Worm (Caenorhabditis elegans): Measurements from ENCODE around the gene bmy-1.
A peak's percentile ranks its signal among the peaks of the same experiment; 100 is the strongest.

bmy-1 gene

ce11 chrII:5331677-5332303 lies 26.7 kb upstream of the bmy-1 start:
- TF ChIP-seq lsl-1 (GFP tag; optimal IDR thresholded peaks at IDR 0.05) (no peak), snpc-1.1 (tag; optimal IDR thresholded peaks at IDR 0.05; ENCODE audit: insufficient read depth) (no peak), repo-1 (tag; optimal IDR thresholded peaks at IDR 0.05) (peak; percentile 18), mel-28 (tag; optimal IDR thresholded peaks at IDR 0.05; ENCODE audit: borderline replicate concordance) (no peak), mcd-1 (GFP tag; IDR thresholded peaks at IDR 0.05) (no peak), B0019.2 (GFP tag; conservative IDR thresholded peaks at IDR 0.05) (no peak), zim-3 (tag; optimal IDR thresholded peaks at IDR 0.05) (peak; percentile 3), hmg-20 (GFP tag; IDR thresholded peaks at IDR 0.05) (no peak), unc-62 (GFP tag; optimal IDR thresholded peaks at IDR 0.05) (no peak), sptf-2 (GFP tag; optimal IDR thresholded peaks at IDR 0.05) (no peak), B0336.3 (GFP tag; IDR thresholded peaks at IDR 0.05) (no peak), ama-1 (optimal IDR thresholded peaks at IDR 0.05) (no peak), ama-1 (GFP tag; optimal IDR thresholded peaks at IDR 0.05) (no peak), rcor-1 (GFP tag; IDR thresholded peaks at IDR 0.05) (no peak), Y79H2A.3 (GFP tag; conservative IDR thresholded peaks at IDR 0.05) (no peak), madf-10 (tag; optimal IDR thresholded peaks at IDR 0.05) (no peak), ceh-27 (GFP tag; optimal IDR thresholded peaks at IDR 0.05) (no peak), madf-8 (GFP tag; conservative IDR thresholded peaks at IDR 0.05) (no peak)

ce11 chrII:5332345-5333124 lies 26.0 kb upstream of the bmy-1 start:
- TF ChIP-seq nfyb-1 (GFP tag; IDR thresholded peaks at IDR 0.05) (0 out of 2 replicates have a peak, but pooled peaks have one; percentile 12), let-607 (tag; optimal IDR thresholded peaks at IDR 0.05) (no peak), cebp-1 (GFP tag; IDR thresholded peaks at IDR 0.05) (no peak), cebp-1 (tag; optimal IDR thresholded peaks at IDR 0.05) (peak; percentile 28), nhr-90 (tag; optimal IDR thresholded peaks at IDR 0.05) (no peak)

ce11 chrII:5333729-5334255 lies 24.7 kb upstream of the bmy-1 start:
- TF ChIP-seq nhr-27 (tag; optimal IDR thresholded peaks at IDR 0.05) = no peak
- TF ChIP-seq snpc-3.4 (tag; optimal IDR thresholded peaks at IDR 0.05) = peak; percentile 38

ce11 chrII:5334628-5335027 lies 23.9 kb upstream of the bmy-1 start:
- TF ChIP-seq hlh-26 (GFP tag; conservative IDR thresholded peaks at IDR 0.05) = no peak
- no peak for TF ChIP-seq snpc-4 (GFP tag; optimal IDR thresholded peaks at IDR 0.05)
- TF ChIP-seq snpc-4 (tag; optimal IDR thresholded peaks at IDR 0.05) = no peak
- TF ChIP-seq nfya-1 (tag; optimal IDR thresholded peaks at IDR 0.05; ENCODE audit: borderline replicate concordance, insufficient read depth) = no peak
- no peak for TF ChIP-seq hrde-1 (tag; optimal IDR thresholded peaks at IDR 0.05; ENCODE audit: borderline replicate concordance)
- no peak for TF ChIP-seq nhr-27 (tag; optimal IDR thresholded peaks at IDR 0.05)
- TF ChIP-seq ceh-100 (GFP tag; IDR thresholded peaks at IDR 0.05) = no peak
- no peak for TF ChIP-seq atf-7 (tag; optimal IDR thresholded peaks at IDR 0.05)
- TF ChIP-seq ceh-91 (GFP tag; IDR thresholded peaks at IDR 0.05) = no peak
- no peak for TF ChIP-seq rcor-1 (GFP tag; IDR thresholded peaks at IDR 0.05)
- TF ChIP-seq hmg-20 (GFP tag; IDR thresholded peaks at IDR 0.05) = no peak
- TF ChIP-seq snpc-3.4 (tag; optimal IDR thresholded peaks at IDR 0.05) = no peak
- TF ChIP-seq rpc-1 (optimal IDR thresholded peaks at IDR 0.05) = no peak
- no peak for TF ChIP-seq rpc-1 (tag; optimal IDR thresholded peaks at IDR 0.05)
- TF ChIP-seq C17E4.6 (GFP tag; IDR thresholded peaks at IDR 0.05) = no peak
- TF ChIP-seq T26A5.8 (tag; optimal IDR thresholded peaks at IDR 0.05) = no peak
- no peak for TF ChIP-seq zim-3 (tag; optimal IDR thresholded peaks at IDR 0.05)
- TF ChIP-seq tbx-9 (tag; optimal IDR thresholded peaks at IDR 0.05; ENCODE audit: borderline replicate concordance) = no peak
- TF ChIP-seq hsf-1 (GFP tag; IDR thresholded peaks at IDR 0.05) = no peak
- no peak for TF ChIP-seq C06A6.2 (GFP tag; conservative IDR thresholded peaks at IDR 0.05)
- no peak for TF ChIP-seq egrh-3 (GFP tag; IDR thresholded peaks at IDR 0.05)
- TF ChIP-seq Y56A3A.18 (GFP tag; IDR thresholded peaks at IDR 0.05) = no peak

Data from whole organism, young adult.